Fruit fly (Drosophila melanogaster) whole organism, wandering third instar larva: ENCODE measurements around the gene rdgA.

Experiments used
- Abd-B ChIP-seq: fragments of >200 bp; optimal IDR thresholded peaks from 2 replicates; lab custom pipeline; 2017; ENCODE audit warnings: missing biosample characterization, missing genetic modification characterization
- CG32264 ChIP-seq: fragments of 200-800 bp; sonication (Bioruptor generic); optimal IDR thresholded peaks from 2 replicates; lab custom pipeline; 2016; ENCODE audit warnings: missing biosample characterization, missing genetic modification characterization
- CG9705 ChIP-seq: fragments of 200-800 bp; sonication (Bioruptor generic); optimal IDR thresholded peaks from 2 replicates; lab custom pipeline; 2018; ENCODE audit warnings: missing biosample characterization, mild to moderate bottlenecking, missing genetic modification characterization
- CrebA ChIP-seq: fragments of 200-800 bp; sonication (Bioruptor generic); optimal IDR thresholded peaks from 2 replicates; lab custom pipeline; 2016; ENCODE audit warnings: missing biosample characterization, mild to moderate bottlenecking, missing genetic modification characterization, borderline replicate concordance
- Dfd ChIP-seq: fragments of >200 bp; optimal IDR thresholded peaks from 2 replicates; lab custom pipeline; 2017; ENCODE audit warnings: missing biosample characterization, missing genetic modification characterization
- Dif ChIP-seq: fragments of 200-275, 200-300 bp; sonication (Bioruptor generic); optimal IDR thresholded peaks from 2 replicates; lab custom pipeline; 2018; ENCODE audit warnings: missing biosample characterization, missing genetic modification characterization; ENCODE audit not compliant: partially characterized antibody
- GATAd ChIP-seq: sonication (Bioruptor generic); optimal IDR thresholded peaks from 2 replicates; lab custom pipeline; 2016; ENCODE audit warnings: missing biosample characterization, missing genetic modification characterization
- HLH106 ChIP-seq: fragments of 200-800 bp; optimal IDR thresholded peaks from 3 replicates; lab custom pipeline; 2019; ENCODE audit warnings: missing biosample characterization, mild to moderate bottlenecking, missing genetic modification characterization, moderate library complexity
- Hnf4 ChIP-seq: fragments of 200-800 bp; sonication (Bioruptor generic); optimal IDR thresholded peaks from 2 replicates; lab custom pipeline; 2016; ENCODE audit warnings: missing biosample characterization, mild to moderate bottlenecking, missing genetic modification characterization
- Hr78 ChIP-seq: fragments of >200 bp; optimal IDR thresholded peaks from 2 replicates; lab custom pipeline; 2017; ENCODE audit warnings: missing biosample characterization, missing genetic modification characterization
- Hr83 ChIP-seq: fragments of 200-300 bp; sonication (Bioruptor generic); optimal IDR thresholded peaks from 2 replicates; lab custom pipeline; 2016; ENCODE audit warnings: missing biosample characterization, mild to moderate bottlenecking, missing genetic modification characterization, moderate library complexity; ENCODE audit not compliant: poor library complexity, severe bottlenecking
- Jra ChIP-seq: sonication (Bioruptor generic); optimal IDR thresholded peaks from 2 replicates; lab custom pipeline; 2016; ENCODE audit warnings: missing biosample characterization, missing genetic modification characterization
- Mio ChIP-seq: sonication (Bioruptor generic); optimal IDR thresholded peaks from 2 replicates; lab custom pipeline; 2016; ENCODE audit warnings: missing biosample characterization, missing genetic modification characterization
- Myc ChIP-seq: fragments of >200 bp; optimal IDR thresholded peaks from 2 replicates; lab custom pipeline; 2017
- N ChIP-seq: fragments of >200 bp; optimal IDR thresholded peaks from 2 replicates; lab custom pipeline; 2018; ENCODE audit warnings: missing biosample characterization, missing external identifiers, missing genetic modification characterization
- OdsH ChIP-seq: fragments of 200-800 bp; sonication (Bioruptor generic); optimal IDR thresholded peaks from 2 replicates; lab custom pipeline; 2016; ENCODE audit warnings: missing biosample characterization, mild to moderate bottlenecking, missing genetic modification characterization
- Rel ChIP-seq, 2 experiments: fragments of 200-800 bp; sonication (Bioruptor generic) in 1 of 2; optimal IDR thresholded peaks; 2 replicates in 1 of 2; 3 replicates in 1 of 2; lab custom pipeline; 2016 to 2019; ENCODE audit warnings: mild to moderate bottlenecking in 2 of 2, missing biosample characterization in 2 of 2, missing genetic modification characterization in 2 of 2, moderate library complexity in 1 of 2
- Sp1 ChIP-seq: fragments of 200-800 bp; sonication (Bioruptor generic); optimal IDR thresholded peaks from 3 replicates; lab custom pipeline; 2019; ENCODE audit warnings: missing biosample characterization, mild to moderate bottlenecking, missing genetic modification characterization, moderate library complexity
- Vsx2 ChIP-seq: fragments of 200-300, 225-300 bp; sonication (Bioruptor generic); optimal IDR thresholded peaks from 2 replicates; lab custom pipeline; 2018; ENCODE audit warnings: missing biosample characterization, missing genetic modification characterization; ENCODE audit not compliant: partially characterized antibody
- br ChIP-seq: fragments of 200-800 bp; sonication (Bioruptor generic); optimal IDR thresholded peaks from 2 replicates; lab custom pipeline; 2016; ENCODE audit warnings: missing biosample characterization, missing genetic modification characterization
- brk ChIP-seq: fragments of 200-800 bp; sonication (Bioruptor generic); optimal IDR thresholded peaks from 2 replicates; lab custom pipeline; 2016; ENCODE audit warnings: missing biosample characterization, mild to moderate bottlenecking, missing genetic modification characterization
- dl ChIP-seq, 2 experiments: fragments of 175-275, 200-275 bp in 1 of 2; fragments of 200-275 bp in 1 of 2; sonication (Bioruptor generic); optimal IDR thresholded peaks; lab custom pipeline; 2018; ENCODE audit warnings: mild to moderate bottlenecking in 2 of 2, missing biosample characterization in 2 of 2, missing genetic modification characterization in 2 of 2, moderate library complexity in 2 of 2; ENCODE audit not compliant: partially characterized antibody in 2 of 2, insufficient read depth in 1 of 2
- dmrt93B ChIP-seq: fragments of 200-800 bp; sonication (Bioruptor generic); optimal IDR thresholded peaks from 2 replicates; lab custom pipeline; 2018; ENCODE audit warnings: missing biosample characterization, mild to moderate bottlenecking, missing genetic modification characterization
- dsf ChIP-seq: sonication (Bioruptor generic); optimal IDR thresholded peaks from 2 replicates; lab custom pipeline; 2016; ENCODE audit warnings: missing biosample characterization, missing genetic modification characterization, borderline replicate concordance
- ey ChIP-seq: fragments of 200-800 bp; sonication (Bioruptor generic); optimal IDR thresholded peaks from 2 replicates; lab custom pipeline; 2016; ENCODE audit warnings: missing biosample characterization, missing genetic modification characterization
- foxo ChIP-seq, 2 experiments: fragments of 200-800 bp; sonication (Bioruptor generic); optimal IDR thresholded peaks; 2 replicates in 1 of 2; 3 replicates in 1 of 2; lab custom pipeline; 2016 to 2017; ENCODE audit warnings: missing biosample characterization in 2 of 2, missing genetic modification characterization in 2 of 2
- fru ChIP-seq: fragments of 200-800 bp; sonication (Bioruptor generic); optimal IDR thresholded peaks from 3 replicates; lab custom pipeline; 2016; ENCODE audit warnings: missing biosample characterization, mild to moderate bottlenecking, missing genetic modification characterization
- h ChIP-seq: fragments of 200-800 bp; sonication (Bioruptor generic); optimal IDR thresholded peaks from 3 replicates; lab custom pipeline; 2016; ENCODE audit warnings: missing biosample characterization, mild to moderate bottlenecking, missing genetic modification characterization
- jim ChIP-seq: fragments of 175-275, 200-325 bp; sonication (Bioruptor generic); optimal IDR thresholded peaks from 2 replicates; lab custom pipeline; 2016; ENCODE audit warnings: missing biosample characterization, mild to moderate bottlenecking, missing genetic modification characterization
- lola ChIP-seq: fragments of >200 bp; optimal IDR thresholded peaks from 2 replicates; lab custom pipeline; 2017; ENCODE audit warnings: missing biosample characterization, missing genetic modification characterization
- pan ChIP-seq: fragments of >200 bp; optimal IDR thresholded peaks from 2 replicates; lab custom pipeline; 2017
- psq ChIP-seq: fragments of 200-800 bp; sonication (Bioruptor generic); optimal IDR thresholded peaks from 3 replicates; lab custom pipeline; 2017; ENCODE audit warnings: missing biosample characterization, mild to moderate bottlenecking, missing genetic modification characterization, moderate library complexity
- rgr ChIP-seq: fragments of 200-800 bp; sonication (Bioruptor generic); optimal IDR thresholded peaks from 3 replicates; lab custom pipeline; 2016; ENCODE audit warnings: missing biosample characterization, mild to moderate bottlenecking, missing genetic modification characterization
- sage ChIP-seq: fragments of 200-800 bp; sonication (Bioruptor generic); optimal IDR thresholded peaks from 2 replicates; lab custom pipeline; 2016; ENCODE audit warnings: missing biosample characterization, mild to moderate bottlenecking, missing genetic modification characterization
- sv ChIP-seq: fragments of 200-800 bp; sonication (Bioruptor generic); optimal IDR thresholded peaks from 3 replicates; lab custom pipeline; 2016; ENCODE audit warnings: missing biosample characterization, missing genetic modification characterization
- tai ChIP-seq: sonication (Bioruptor generic); optimal IDR thresholded peaks from 2 replicates; lab custom pipeline; 2016; ENCODE audit warnings: missing biosample characterization, missing genetic modification characterization
- usp ChIP-seq: fragments of >200 bp; optimal IDR thresholded peaks from 2 replicates; lab custom pipeline; 2017; ENCODE audit warnings: missing biosample characterization, missing genetic modification characterization
- woc ChIP-seq: sonication (Bioruptor generic); optimal IDR thresholded peaks from 2 replicates; lab custom pipeline; 2016; ENCODE audit warnings: missing biosample characterization, mild to moderate bottlenecking, missing genetic modification characterization

Gene rdgA

dm6 chrX:9074040-9074439 lies 167.2 kb downstream of the rdgA start:
- TF ChIP-seq Sp1 (GFP tag; lab: Kevin White, UChicago) (no peak), HLH106 (tag; lab: Kevin White, UChicago) (no peak), Rel (GFP tag; optimal IDR thresholded peaks at IDR 0.05; lab: Kevin White, UChicago) (no peak), Rel (tag; optimal IDR thresholded peaks at IDR 0.05; lab: Kevin White, UChicago) (no peak), dsf (GFP tag; lab: Kevin White, UChicago) (no peak), rgr (GFP tag; lab: Kevin White, UChicago) (no peak), tai (GFP tag; lab: Kevin White, UChicago) (no peak), dmrt93B (GFP tag; lab: Kevin White, UChicago) (no peak), woc (GFP tag; lab: Kevin White, UChicago) (no peak), fru (GFP tag; lab: Kevin White, UChicago) (no peak)

- TF ChIP-seq Dfd (GFP tag; lab: Kevin White, UChicago) (no peak), jim (GFP tag; lab: Kevin White, UChicago) (no peak), Sp1 (GFP tag; lab: Kevin White, UChicago) (peak; percentile 35), Rel (GFP tag; optimal IDR thresholded peaks at IDR 0.05; lab: Kevin White, UChicago) (no peak), Rel (tag; optimal IDR thresholded peaks at IDR 0.05; lab: Kevin White, UChicago) (no peak), ey (GFP tag; lab: Kevin White, UChicago) (peak; percentile 58), OdsH (GFP tag; lab: Kevin White, UChicago) (no peak), CrebA (no peak), Hnf4 (GFP tag; lab: Kevin White, UChicago) (peak; percentile 11), sv (no peak), Abd-B (GFP tag; lab: Kevin White, UChicago) (no peak), woc (GFP tag; lab: Kevin White, UChicago) (peak; percentile 27), CG9705 (no peak), rgr (GFP tag; lab: Kevin White, UChicago) (peak; percentile 34), dmrt93B (GFP tag; lab: Kevin White, UChicago) (peak; percentile 25), CG32264 (GFP tag; lab: Kevin White, UChicago) (no peak), h (peak; percentile 49), brk (GFP tag; lab: Kevin White, UChicago) (no peak), N (GFP tag; lab: Kevin White, UChicago) (no peak), fru (GFP tag; lab: Kevin White, UChicago) (peak; percentile 59), dsf (GFP tag; lab: Kevin White, UChicago) (no peak), lola (GFP tag; lab: Kevin White, UChicago) (no peak), Mio (no peak), GATAd (GFP tag; lab: Kevin White, UChicago) (no peak), dl (GFP tag; optimal IDR thresholded peaks at IDR 0.05; lab: Kevin White, UChicago; ENCODE audit: insufficient read depth in 1 of 2, partially characterized antibody in 2 of 2) (no peak), pan (lab: Kevin White, UChicago) (no peak), psq (GFP tag; lab: Kevin White, UChicago) (peak; percentile 6), HLH106 (tag; lab: Kevin White, UChicago) (peak; percentile 29), Hr83 (GFP tag; lab: Kevin White, UChicago) (no peak), usp (GFP tag; lab: Kevin White, UChicago) (no peak), br (GFP tag; lab: Kevin White, UChicago) (peak; percentile 35), Vsx2 (no peak), foxo (GFP tag; optimal IDR thresholded peaks at IDR 0.05; lab: Kevin White, UChicago) (peak in 1 of 2 experiments; percentile 30), Jra (GFP tag; lab: Kevin White, UChicago) (no peak), tai (GFP tag; lab: Kevin White, UChicago) (no peak), Hr78 (no peak), sage (no peak), Dif (GFP tag; lab: Kevin White, UChicago) (no peak), Myc (lab: Kevin White, UChicago) (no peak)
Measured at dm6 chrX:9075641-9076324, 168.9 kb downstream of the rdgA start.
